Fruit fly (Drosophila melanogaster): ENCODE results near the gene CG12795.
A peak's percentile ranks its signal among the peaks of the same experiment; 100 is the strongest.

Gene CG12795

dm6 chr2L:3479697-3480442 is 27.6 kb downstream of the CG12795 start (continued):
- no peak for TF ChIP-seq wek (GFP tag; optimal IDR thresholded peaks at IDR 0.05)
- TF ChIP-seq slou (GFP tag; optimal IDR thresholded peaks at IDR 0.05), result no peak
- TF ChIP-seq CG10654 (GFP tag; optimal IDR thresholded peaks at IDR 0.05), result no peak
- no peak for TF ChIP-seq Abd-B (GFP tag; optimal IDR thresholded peaks at IDR 0.05)
- peak; percentile 69 for TF ChIP-seq kah (GFP tag; optimal IDR thresholded peaks at IDR 0.05)
- peak; percentile 18 for TF ChIP-seq mirr (GFP tag; optimal IDR thresholded peaks at IDR 0.05)
- no peak for TF ChIP-seq pum (GFP tag; optimal IDR thresholded peaks at IDR 0.05)
- peak; percentile 11 for TF ChIP-seq CG34376 (GFP tag; optimal IDR thresholded peaks at IDR 0.05)
- peak; percentile 2 for TF ChIP-seq Vsx1 (GFP tag; optimal IDR thresholded peaks at IDR 0.05)
- peak; percentile 67 for TF ChIP-seq sens (GFP tag)
- no peak for TF ChIP-seq Hr39 (optimal IDR thresholded peaks at IDR 0.05)
- TF ChIP-seq CG9797 (GFP tag; optimal IDR thresholded peaks at IDR 0.05), result no peak
- no peak for TF ChIP-seq CG15011 (GFP tag; optimal IDR thresholded peaks at IDR 0.05)
- peak; percentile 58 for TF ChIP-seq Atf6 (GFP tag; IDR thresholded peaks at IDR 0.05)
- no peak for TF ChIP-seq Dll (GFP tag; IDR thresholded peaks at IDR 0.05; ENCODE audit: partially characterized antibody)
- TF ChIP-seq twi (tag; optimal IDR thresholded peaks at IDR 0.05), result peak; percentile 86
- TF ChIP-seq yki (optimal IDR thresholded peaks at IDR 0.05), result no peak
- TF ChIP-seq amos (GFP tag; IDR thresholded peaks at IDR 0.05; ENCODE audit: partially characterized antibody), result 0 out of 2 replicates have a peak, but pooled peaks have one; percentile 20
- TF ChIP-seq Pdp1 (GFP tag; optimal IDR thresholded peaks at IDR 0.05), result peak in 1 of 2 experiments; percentile 26
- TF ChIP-seq en (GFP tag; optimal IDR thresholded peaks at IDR 0.05), result no peak
- no peak for TF ChIP-seq grn (GFP tag; optimal IDR thresholded peaks at IDR 0.05)
- peak; percentile 43 for TF ChIP-seq sug (tag; optimal IDR thresholded peaks at IDR 0.05)
- no peak for TF ChIP-seq CG12744 (GFP tag; optimal IDR thresholded peaks at IDR 0.05)
- TF ChIP-seq Hey (tag; optimal IDR thresholded peaks at IDR 0.05), result peak; percentile 56
- no peak for TF ChIP-seq toy (GFP tag; IDR thresholded peaks at IDR 0.05)
- TF ChIP-seq CG9932 (GFP tag; IDR thresholded peaks at IDR 0.05), result 0 out of 2 replicates have a peak, but pooled peaks have one; percentile 3
- TF ChIP-seq nau (GFP tag; optimal IDR thresholded peaks at IDR 0.05), result peak; percentile 2
- TF ChIP-seq CG32767 (GFP tag; IDR thresholded peaks at IDR 0.05), result peak; percentile 67; the same call in 1 of the 2 replicates
- no peak for TF ChIP-seq so (GFP tag; IDR thresholded peaks at IDR 0.05)
- peak; percentile 38 for TF ChIP-seq Ets65A (GFP tag)
- TF ChIP-seq Oaz (GFP tag; IDR thresholded peaks at IDR 0.05), result no peak
- TF ChIP-seq odd (GFP tag; optimal IDR thresholded peaks at IDR 0.05), result peak; percentile 2
- no peak for TF ChIP-seq z (GFP tag; IDR thresholded peaks at IDR 0.05)
- TF ChIP-seq CG31441 (GFP tag; IDR thresholded peaks at IDR 0.05), result no peak
- TF ChIP-seq sd (tag; optimal IDR thresholded peaks at IDR 0.05), result peak; percentile 56
- no peak for TF ChIP-seq psq (GFP tag; optimal IDR thresholded peaks at IDR 0.05)
- no peak for TF ChIP-seq CG6254 (GFP tag; optimal IDR thresholded peaks at IDR 0.05)
- TF ChIP-seq CG13287 (GFP tag; IDR thresholded peaks at IDR 0.05; ENCODE audit: partially characterized antibody), result peak; percentile 18; the same call in 1 of the 2 replicates
- TF ChIP-seq rib (GFP tag; IDR thresholded peaks at IDR 0.05), result peak; percentile 49
- TF ChIP-seq lab (GFP tag; optimal IDR thresholded peaks at IDR 0.05), result peak; percentile 19
- 0 out of 3 replicates have a peak, but pooled peaks have one; percentile 14 for TF ChIP-seq CG16813 (GFP tag; IDR thresholded peaks at IDR 0.05; ENCODE audit: partially characterized antibody)
- TF ChIP-seq ara (GFP tag; IDR thresholded peaks at IDR 0.05), result no peak
- peak; percentile 61 for TF ChIP-seq Med (GFP tag)
- TF ChIP-seq trem (tag; optimal IDR thresholded peaks at IDR 0.05), result no peak
- no peak for TF ChIP-seq gsb-n (tag; optimal IDR thresholded peaks at IDR 0.05)
- TF ChIP-seq ci (GFP tag; IDR thresholded peaks at IDR 0.05), result peak; percentile 52; the same call in 1 of the 3 replicates
- TF ChIP-seq lov (optimal IDR thresholded peaks at IDR 0.05), result no peak
- no peak for TF ChIP-seq lov (GFP tag; IDR thresholded peaks at IDR 0.05)
- TF ChIP-seq ato (GFP tag; IDR thresholded peaks at IDR 0.05; ENCODE audit: partially characterized antibody), result no peak
- TF ChIP-seq Gug (GFP tag; IDR thresholded peaks at IDR 0.05), result no peak
